Worm (Caenorhabditis elegans) whole organism, L2 larva: ENCODE data around the gene C09F12.2.

Experiments used
- C34F6.9 ChIP-seq: fragments of 150-350 bp; optimal IDR thresholded peaks from 2 replicates; lab custom pipeline; 2014; ENCODE audit warnings: missing biosample characterization, missing genetic modification characterization
- F13H6.1 ChIP-seq: sonication (generic microtip); optimal IDR thresholded peaks from 2 replicates; lab custom pipeline; 2016; ENCODE audit warnings: missing genetic modification characterization, missing compliant biosample characterization
- R02D3.7 ChIP-seq: fragments of 150-350 bp; optimal IDR thresholded peaks from 2 replicates; lab custom pipeline; 2014; ENCODE audit warnings: missing biosample characterization, missing genetic modification characterization
- Y55F3AM.14 ChIP-seq: fragments of 200-800 bp; sonication (Bioruptor generic); optimal IDR thresholded peaks from 2 replicates; lab custom pipeline; 2018; ENCODE audit warnings: mild to moderate bottlenecking, missing genetic modification characterization, missing compliant biosample characterization
- ZK546.5 ChIP-seq: sonication (generic microtip); optimal IDR thresholded peaks from 2 replicates; lab custom pipeline; 2017; ENCODE audit warnings: missing biosample characterization, missing genetic modification characterization
- alr-1 ChIP-seq: fragments of 150-350 bp; optimal IDR thresholded peaks from 2 replicates; lab custom pipeline; 2014; ENCODE audit warnings: missing biosample characterization, missing genetic modification characterization
- aly-2 ChIP-seq: fragments of 150-350 bp; optimal IDR thresholded peaks from 2 replicates; lab custom pipeline; 2014; ENCODE audit warnings: missing biosample characterization, missing genetic modification characterization
- ama-1 ChIP-seq: fragments of 150-350 bp; optimal IDR thresholded peaks from 2 replicates; lab custom pipeline; 2018; ENCODE audit warnings: inconsistent platforms
- blmp-1 ChIP-seq: sonication (generic microtip); optimal IDR thresholded peaks from 2 replicates; lab custom pipeline; 2017; ENCODE audit warnings: missing genetic modification characterization, mild to moderate bottlenecking, missing compliant biosample characterization, antibody characterized with exemption, moderate library complexity; ENCODE audit not compliant: insufficient read depth
- ceh-16 ChIP-seq: fragments of 150-350 bp; optimal IDR thresholded peaks from 2 replicates; lab custom pipeline; 2014; ENCODE audit warnings: missing biosample characterization, missing genetic modification characterization
- ceh-82 ChIP-seq: fragments of 150-350 bp; optimal IDR thresholded peaks from 2 replicates; lab custom pipeline; 2014; ENCODE audit warnings: missing biosample characterization, missing genetic modification characterization
- crh-2 ChIP-seq: sonication (generic microtip); optimal IDR thresholded peaks from 2 replicates; lab custom pipeline; 2017; ENCODE audit warnings: missing biosample characterization, missing genetic modification characterization
- dmd-4 ChIP-seq: sonication (generic microtip); optimal IDR thresholded peaks from 2 replicates; lab custom pipeline; 2017; ENCODE audit warnings: missing biosample characterization, missing genetic modification characterization
- egl-27 ChIP-seq: sonication (generic microtip); optimal IDR thresholded peaks from 3 replicates; lab custom pipeline; 2017; ENCODE audit warnings: missing biosample characterization, missing genetic modification reagents, missing genetic modification characterization
- elt-1 ChIP-seq: fragments of 150-350 bp; optimal IDR thresholded peaks from 2 replicates; lab custom pipeline; 2014; ENCODE audit warnings: missing biosample characterization, missing genetic modification characterization
- elt-3 ChIP-seq: sonication (generic microtip); optimal IDR thresholded peaks from 2 replicates; lab custom pipeline; 2017; ENCODE audit warnings: missing biosample characterization, missing genetic modification characterization
- fos-1 ChIP-seq: fragments of 150-350 bp; optimal IDR thresholded peaks from 2 replicates; lab custom pipeline; 2014; ENCODE audit warnings: missing biosample characterization, missing genetic modification characterization
- gmeb-1 ChIP-seq: fragments of 150-350 bp; optimal IDR thresholded peaks from 2 replicates; lab custom pipeline; 2014; ENCODE audit warnings: missing biosample characterization, missing genetic modification characterization
- lin-11 ChIP-seq: fragments of 150-350 bp; sonication (generic microtip); optimal IDR thresholded peaks from 2 replicates; lab custom pipeline; 2014; ENCODE audit warnings: missing biosample characterization, missing genetic modification characterization, inconsistent platforms, mixed read lengths
- lin-13 ChIP-seq: fragments of 150-350 bp; optimal IDR thresholded peaks from 2 replicates; lab custom pipeline; 2014; ENCODE audit warnings: missing biosample characterization, missing genetic modification reagents, missing genetic modification characterization
- lin-39 ChIP-seq: fragments of 150-350 bp; optimal IDR thresholded peaks from 2 replicates; lab custom pipeline; 2014; ENCODE audit warnings: missing biosample characterization, missing genetic modification reagents, missing genetic modification characterization
- lsy-2 ChIP-seq, 2 experiments: fragments of 150-350 bp in 1 of 2; sonication (generic microtip) in 1 of 2; optimal IDR thresholded peaks; 2 replicates each; lab custom pipeline; 2014 to 2017; ENCODE audit warnings: missing biosample characterization in 2 of 2, missing genetic modification characterization in 2 of 2
- mab-5 ChIP-seq: fragments of 150-350 bp; optimal IDR thresholded peaks from 2 replicates; lab custom pipeline; 2014; ENCODE audit warnings: missing biosample characterization, missing genetic modification characterization
- mbf-1 ChIP-seq: sonication (generic microtip); optimal IDR thresholded peaks from 2 replicates; lab custom pipeline; 2017; ENCODE audit warnings: missing biosample characterization, missing genetic modification characterization
- mdl-1 ChIP-seq, 2 experiments: fragments of 150-350 bp in 1 of 2; sonication (generic microtip) in 1 of 2; optimal IDR thresholded peaks; 2 replicates each; lab custom pipeline; 2017; ENCODE audit warnings: missing biosample characterization in 2 of 2, missing genetic modification characterization in 2 of 2
- nhr-10 ChIP-seq: sonication (generic microtip); optimal IDR thresholded peaks from 2 replicates; lab custom pipeline; 2017; ENCODE audit warnings: missing biosample characterization, missing genetic modification characterization
- nhr-11 ChIP-seq: fragments of 150-350 bp; optimal IDR thresholded peaks from 2 replicates; lab custom pipeline; 2014; ENCODE audit warnings: missing biosample characterization, missing genetic modification characterization
- nhr-12 ChIP-seq: fragments of 150-350 bp; optimal IDR thresholded peaks from 2 replicates; lab custom pipeline; 2014; ENCODE audit warnings: missing biosample characterization, missing genetic modification characterization
- nhr-129 ChIP-seq: fragments of 150-350 bp; optimal IDR thresholded peaks from 2 replicates; lab custom pipeline; 2014; ENCODE audit warnings: missing biosample characterization, missing genetic modification characterization
- nhr-21 ChIP-seq: fragments of 150-350 bp; optimal IDR thresholded peaks from 2 replicates; lab custom pipeline; 2014; ENCODE audit warnings: missing biosample characterization, missing genetic modification characterization
- nhr-23 ChIP-seq: fragments of 150-350 bp; optimal IDR thresholded peaks from 2 replicates; lab custom pipeline; 2014; ENCODE audit warnings: missing biosample characterization, missing genetic modification reagents, missing genetic modification characterization
- nhr-237 ChIP-seq: fragments of 150-350 bp; optimal IDR thresholded peaks from 2 replicates; lab custom pipeline; 2014; ENCODE audit warnings: missing biosample characterization, missing genetic modification characterization
- nhr-25 ChIP-seq: fragments of 150-350 bp; sonication (generic microtip); optimal IDR thresholded peaks from 3 replicates; lab custom pipeline; 2014; ENCODE audit warnings: missing biosample characterization, missing genetic modification characterization
- nhr-6 ChIP-seq: fragments of 150-350 bp; optimal IDR thresholded peaks from 2 replicates; lab custom pipeline; 2014; ENCODE audit warnings: missing biosample characterization, missing genetic modification characterization
- nhr-77 ChIP-seq: fragments of 150-350 bp; optimal IDR thresholded peaks from 2 replicates; lab custom pipeline; 2014; ENCODE audit warnings: missing biosample characterization, missing genetic modification characterization
- peb-1 ChIP-seq: fragments of 150-350 bp; optimal IDR thresholded peaks from 2 replicates; lab custom pipeline; 2014; ENCODE audit warnings: missing biosample characterization, missing genetic modification characterization
- sem-4 ChIP-seq: fragments of 150-350 bp; optimal IDR thresholded peaks from 2 replicates; lab custom pipeline; 2014; ENCODE audit warnings: missing biosample characterization, missing genetic modification reagents, missing genetic modification characterization
- skn-1 ChIP-seq: sonication (generic microtip); optimal IDR thresholded peaks from 2 replicates; lab custom pipeline; 2017; ENCODE audit warnings: missing biosample characterization, missing genetic modification characterization
- sma-3 ChIP-seq: sonication (generic microtip); optimal IDR thresholded peaks from 2 replicates; lab custom pipeline; 2016; ENCODE audit warnings: missing genetic modification reagents, missing genetic modification characterization, missing compliant biosample characterization
- sma-9 ChIP-seq, 2 experiments: fragments of 150-350 bp in 1 of 2; sonication (generic microtip) in 1 of 2; optimal IDR thresholded peaks; 2 replicates each; lab custom pipeline; 2014 to 2016; ENCODE audit warnings: missing genetic modification characterization in 2 of 2, mild to moderate bottlenecking in 1 of 2, missing biosample characterization in 1 of 2, missing compliant biosample characterization in 1 of 2, missing genetic modification reagents in 1 of 2, moderate library complexity in 1 of 2
- snpc-4 ChIP-seq: fragments of 150-350 bp; optimal IDR thresholded peaks from 2 replicates; lab custom pipeline; 2014; ENCODE audit warnings: missing biosample characterization, missing genetic modification characterization
- unc-39 ChIP-seq: fragments of 150-350 bp; optimal IDR thresholded peaks from 2 replicates; lab custom pipeline; 2014; ENCODE audit warnings: missing biosample characterization, missing genetic modification characterization
- unc-55 ChIP-seq: fragments of 150-350 bp; sonication (generic microtip); optimal IDR thresholded peaks from 3 replicates; lab custom pipeline; 2014; ENCODE audit warnings: missing biosample characterization, missing genetic modification reagents, missing genetic modification characterization
- unc-62 ChIP-seq: fragments of 150-350 bp; optimal IDR thresholded peaks from 2 replicates; lab custom pipeline; 2014; ENCODE audit warnings: missing biosample characterization, missing genetic modification reagents, missing genetic modification characterization
- zag-1 ChIP-seq: fragments of 150-350 bp; optimal IDR thresholded peaks from 2 replicates; lab custom pipeline; 2014; ENCODE audit warnings: missing biosample characterization, missing genetic modification characterization
- ztf-1 ChIP-seq: fragments of 200-800 bp; sonication (Bioruptor generic); conservative IDR thresholded peaks from 2 replicates; pipeline ENCODE4 v1.3.6; 2022; ENCODE audit warnings: missing genetic modification characterization, missing compliant biosample characterization
- ztf-11 ChIP-seq: sonication (generic microtip); optimal IDR thresholded peaks from 2 replicates; lab custom pipeline; 2017; ENCODE audit warnings: missing biosample characterization, missing genetic modification characterization
- ztf-4 ChIP-seq: fragments of 150-350 bp; optimal IDR thresholded peaks from 2 replicates; lab custom pipeline; 2014; ENCODE audit warnings: missing biosample characterization, missing genetic modification characterization

Gene C09F12.2

DNA sequence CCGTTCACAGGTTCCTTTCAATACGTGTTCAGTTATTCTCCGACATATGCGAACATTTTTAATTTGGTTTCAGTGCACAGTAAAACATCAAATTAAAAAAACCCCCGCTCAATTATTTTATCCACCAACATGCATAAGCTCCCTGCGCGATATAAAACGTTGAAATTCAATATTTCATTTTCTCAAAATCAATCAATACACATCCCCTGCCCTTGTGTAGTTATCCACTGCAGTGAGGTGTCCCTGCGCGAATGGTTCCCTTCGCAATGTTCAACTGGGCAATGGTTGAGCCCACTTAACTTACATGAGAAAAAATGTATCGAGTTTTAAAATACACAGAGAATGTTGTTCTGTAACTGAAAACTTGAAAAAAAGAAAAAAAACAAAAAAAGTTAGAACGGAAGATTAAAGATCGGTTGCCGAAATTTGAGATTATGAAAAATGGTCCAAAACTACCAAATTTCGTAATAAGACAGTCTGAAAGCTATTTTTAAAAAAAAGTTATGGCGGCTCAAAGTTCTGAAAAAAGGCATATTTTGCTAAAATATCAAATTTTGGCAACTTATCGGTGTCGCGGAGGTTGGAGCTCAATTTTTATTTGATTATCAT is 40.4 kb downstream of the C09F12.2 start:
- TF ChIP-seq C34F6.9 (tag; lab: Kevin White, UChicago) (peak; percentile 100), mdl-1 (tag; optimal IDR thresholded peaks at IDR 0.05; lab: Kevin White, UChicago) (peak; percentile 95 to 97), ztf-4 (tag; lab: Kevin White, UChicago) (peak; percentile 99), ZK546.5 (tag; lab: Kevin White, UChicago) (peak; percentile 90), peb-1 (tag; lab: Kevin White, UChicago) (peak; percentile 26), gmeb-1 (tag; lab: Kevin White, UChicago) (peak; percentile 97), unc-62 (GFP tag; lab: Kevin White, UChicago) (peak; percentile 99), nhr-77 (peak; percentile 100), nhr-10 (tag; lab: Kevin White, UChicago) (peak; percentile 100), zag-1 (tag; lab: Kevin White, UChicago) (peak; percentile 100), Y55F3AM.14 (GFP tag; lab: Kevin White, UChicago) (peak; percentile 97), ztf-11 (tag; lab: Kevin White, UChicago) (peak; percentile 84), ceh-82 (tag; lab: Kevin White, UChicago) (peak; percentile 99), lin-11 (tag; lab: Kevin White, UChicago) (peak; percentile 100), ceh-16 (tag; lab: Kevin White, UChicago) (peak; percentile 95), unc-39 (peak; percentile 98), sma-9 (GFP tag; optimal IDR thresholded peaks at IDR 0.05; lab: Kevin White, UChicago) (peak; percentile 100), sma-9 (tag; optimal IDR thresholded peaks at IDR 0.05; lab: Kevin White, UChicago) (peak; percentile 94), unc-55 (peak; percentile 100), snpc-4 (tag; lab: Kevin White, UChicago) (peak; percentile 94), skn-1 (tag; lab: Kevin White, UChicago) (peak; percentile 93), aly-2 (tag; lab: Kevin White, UChicago) (peak; percentile 67), nhr-6 (tag; lab: Kevin White, UChicago) (peak; percentile 99), nhr-25 (tag; lab: Kevin White, UChicago) (peak; percentile 99), alr-1 (tag; lab: Kevin White, UChicago) (peak; percentile 61), nhr-21 (tag; lab: Kevin White, UChicago) (peak; percentile 100), F13H6.1 (tag; lab: Kevin White, UChicago) (peak; percentile 100), fos-1 (tag; lab: Kevin White, UChicago) (peak; percentile 100), sem-4 (tag; lab: Kevin White, UChicago) (peak; percentile 99), mbf-1 (tag; lab: Kevin White, UChicago) (peak; percentile 82), nhr-129 (tag; lab: Kevin White, UChicago) (peak; percentile 100), mab-5 (peak; percentile 99), egl-27 (tag; lab: Kevin White, UChicago) (peak; percentile 100), blmp-1 (tag; lab: Kevin White, UChicago) (peak; percentile 88), lsy-2 (tag; optimal IDR thresholded peaks at IDR 0.05; lab: Kevin White, UChicago) (peak; percentile 97 to 98), nhr-237 (tag; lab: Kevin White, UChicago) (peak; percentile 100), lin-39 (tag; lab: Kevin White, UChicago) (peak; percentile 100), nhr-11 (tag; lab: Kevin White, UChicago) (peak; percentile 85), lin-13 (GFP tag; lab: Kevin White, UChicago) (peak; percentile 99), ama-1 (lab: Kevin White, UChicago) (peak; percentile 66), ztf-1 (GFP tag; lab: Robert Waterston, UW) (peak; percentile 93; the same call in 1 of the 2 replicates), nhr-12 (tag; lab: Kevin White, UChicago) (peak; percentile 75), dmd-4 (peak; percentile 85), R02D3.7 (tag; lab: Kevin White, UChicago) (peak; percentile 89), nhr-23 (peak; percentile 56), sma-3 (GFP tag; lab: Kevin White, UChicago) (peak; percentile 100), crh-2 (tag; lab: Kevin White, UChicago) (peak; percentile 100), elt-3 (peak; percentile 100), elt-1 (tag; lab: Kevin White, UChicago) (peak; percentile 54)
- TF ChIP-seq, all 48 proteins: peak for 48
